Fruit fly (Drosophila melanogaster): ENCODE measurements around the gene ich.
A peak's percentile ranks its signal among the peaks of the same experiment; 100 is the strongest.

ich gene

DNA sequence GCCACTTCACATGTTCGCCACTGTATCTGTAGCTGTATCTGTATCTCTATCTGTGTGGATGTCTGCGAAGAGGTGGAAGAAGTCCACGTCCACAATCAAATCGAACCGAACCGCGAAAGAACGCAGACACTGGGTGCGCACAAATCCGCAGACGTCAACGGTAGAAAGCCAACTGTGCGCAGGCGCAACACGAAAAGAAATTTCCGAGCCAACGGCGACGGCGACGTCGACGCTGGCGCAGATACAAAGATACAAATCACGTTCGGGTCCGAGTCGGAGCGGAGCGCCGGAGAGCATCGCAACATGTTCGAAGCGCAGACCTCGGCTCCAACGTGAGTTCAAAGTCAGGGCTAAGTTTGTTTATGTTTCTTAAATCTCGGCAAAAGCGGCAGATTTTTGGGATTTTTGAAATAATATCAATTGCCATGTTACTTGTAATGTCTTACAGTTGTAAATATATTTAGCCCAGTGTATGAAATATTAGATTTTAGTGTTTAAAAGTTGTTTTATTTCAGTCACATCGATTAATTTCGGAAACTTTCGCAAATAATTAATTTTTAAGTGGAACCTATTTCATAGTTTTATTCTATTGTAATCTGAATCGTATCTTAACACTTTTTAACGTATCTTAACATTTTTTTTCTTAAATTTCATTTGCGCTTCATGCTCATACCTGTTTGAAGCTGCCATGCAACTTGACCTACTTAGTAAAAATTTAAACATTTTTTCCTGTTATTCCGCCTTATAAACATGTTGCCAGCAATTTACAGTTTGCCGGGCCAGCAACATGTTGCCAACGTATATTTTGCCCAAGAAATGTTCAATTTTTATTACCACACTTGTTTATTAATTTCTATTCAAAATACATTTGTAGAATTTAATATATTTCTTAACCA is at the start of gene ich:
ich (minus strand) TSS at position 178 of the 896 bp plus-strand sequence.
- no peak for TF ChIP-seq Rel (GFP tag; optimal IDR thresholded peaks at IDR 0.05)
- TF ChIP-seq Rel (tag; optimal IDR thresholded peaks at IDR 0.05): no peak
- TF ChIP-seq psq (GFP tag; optimal IDR thresholded peaks at IDR 0.05): peak; percentile 26

DNA sequence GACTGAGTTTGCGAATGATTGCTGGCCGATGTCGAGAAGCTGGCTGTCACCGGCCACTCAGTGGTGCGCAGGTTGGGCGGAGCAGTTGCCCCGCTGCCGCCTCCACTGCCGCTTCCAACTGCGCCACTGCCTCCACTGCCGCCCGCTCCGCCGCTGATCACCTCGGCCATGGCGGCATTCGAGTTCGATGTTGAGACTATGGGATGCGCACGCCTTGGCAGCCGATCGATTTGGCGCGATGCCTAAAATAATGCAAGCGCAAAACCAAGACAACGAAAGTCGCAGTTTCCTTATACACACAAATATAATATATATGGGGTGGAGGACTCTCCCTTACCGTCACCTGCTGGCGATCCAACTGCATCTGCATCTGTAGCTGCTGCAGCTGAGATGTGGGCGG is 48.9 kb upstream of the ich start:
- TF ChIP-seq sv (GFP tag; optimal IDR thresholded peaks at IDR 0.05): no peak

DNA sequence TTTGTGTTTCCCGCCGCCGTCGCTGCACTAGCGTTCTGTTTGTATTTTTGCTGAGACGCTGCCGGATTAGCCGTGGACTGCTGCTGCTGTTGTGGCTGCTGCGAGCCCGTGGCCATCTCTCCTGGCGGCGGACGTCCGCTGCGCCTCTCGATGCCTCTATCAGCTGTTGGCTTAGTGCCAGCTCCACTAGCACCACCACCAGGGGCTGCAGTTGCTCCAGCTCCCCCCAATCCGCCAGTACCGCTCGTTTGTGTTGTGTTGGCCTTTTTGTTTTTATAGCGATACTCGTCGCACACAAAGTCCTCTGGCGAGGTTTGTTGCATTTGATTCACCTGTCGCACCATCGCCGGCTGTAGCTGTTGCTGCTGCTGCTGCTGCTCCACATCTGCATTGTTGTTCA is 47.9 kb upstream of the ich start:
- TF ChIP-seq CG9705 (GFP tag; optimal IDR thresholded peaks at IDR 0.05) (no peak), Abd-B (GFP tag; optimal IDR thresholded peaks at IDR 0.05) (no peak), woc (GFP tag; optimal IDR thresholded peaks at IDR 0.05) (no peak), OdsH (GFP tag; optimal IDR thresholded peaks at IDR 0.05) (no peak), CG32264 (GFP tag; optimal IDR thresholded peaks at IDR 0.05) (no peak), jim (GFP tag; optimal IDR thresholded peaks at IDR 0.05) (no peak)

DNA sequence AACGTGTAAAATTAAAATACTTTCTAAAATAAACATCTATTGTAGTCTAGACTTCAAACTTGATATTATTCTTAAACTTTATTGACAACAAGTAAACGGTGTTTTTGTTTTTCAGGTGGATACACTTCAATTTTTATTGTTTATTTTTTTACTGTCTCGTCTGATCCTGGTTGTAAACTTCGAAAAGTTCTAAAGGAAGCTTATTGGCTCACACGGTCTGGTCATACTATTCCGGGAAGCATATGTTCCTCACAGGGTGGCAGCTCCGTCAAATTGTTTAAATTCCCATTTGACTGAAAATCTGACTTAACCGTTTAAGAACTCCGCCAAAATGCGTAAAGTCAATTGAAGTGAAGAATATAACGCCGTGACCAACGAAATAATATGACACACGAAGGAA is 45.4 kb upstream of the ich start, which contains the start of gene CG11983:
CG11983 (plus strand) TSS at position 120 of the 400 bp plus-strand sequence.
- peak; percentile 28 for TF ChIP-seq Myc (optimal IDR thresholded peaks at IDR 0.05)
- TF ChIP-seq Hnf4 (GFP tag; optimal IDR thresholded peaks at IDR 0.05): no peak

DNA sequence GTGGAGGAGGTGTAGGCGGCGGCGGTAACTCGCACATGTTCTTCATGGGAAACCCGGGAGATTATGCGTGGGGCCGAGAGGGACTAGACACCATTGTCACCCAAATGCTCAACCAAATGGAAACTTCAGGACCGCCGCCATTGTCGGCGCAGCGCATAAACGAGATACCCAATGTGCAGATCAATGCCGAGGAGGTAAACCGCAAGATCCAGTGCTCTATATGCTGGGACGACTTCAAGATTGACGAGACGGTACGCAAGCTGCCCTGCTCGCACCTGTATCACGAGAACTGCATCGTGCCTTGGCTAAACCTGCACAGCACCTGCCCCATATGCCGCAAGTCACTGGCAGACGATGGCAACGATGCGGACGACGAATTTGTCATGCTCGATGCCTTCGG is 44.4 kb upstream of the ich start:
- no peak for TF ChIP-seq brk (GFP tag; optimal IDR thresholded peaks at IDR 0.05)

DNA sequence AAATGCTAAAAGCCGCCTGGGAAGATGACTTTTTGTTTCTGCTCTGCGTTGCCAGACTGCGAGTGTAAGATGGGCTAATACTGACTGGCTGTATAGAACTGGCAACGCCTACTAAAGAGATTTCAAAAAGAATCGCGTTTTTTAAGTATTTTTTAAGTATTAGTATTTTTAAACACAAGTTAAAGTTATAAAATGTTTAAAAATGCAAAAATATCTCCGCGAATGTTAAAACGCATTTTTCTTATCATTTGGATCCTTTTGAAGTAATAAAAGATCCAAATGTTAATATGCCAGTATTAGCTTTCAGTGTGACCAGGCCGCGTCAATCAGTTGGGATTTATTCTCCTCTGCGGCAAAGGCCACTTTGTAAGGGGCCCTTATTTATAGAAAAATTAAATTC is 43.3 kb upstream of the ich start, which contains the start of the genes Prosbeta3 and Iru:
Prosbeta3 (minus strand) TSS at position 98 of the 400 bp plus-strand sequence.
Iru (plus strand) TSS at position 328 of the 400 bp plus-strand sequence.
- TF ChIP-seq Myc (optimal IDR thresholded peaks at IDR 0.05): peak; percentile 7
- TF ChIP-seq Rel (GFP tag; optimal IDR thresholded peaks at IDR 0.05): no peak
- TF ChIP-seq Rel (tag; optimal IDR thresholded peaks at IDR 0.05): peak; percentile 21
- no peak for TF ChIP-seq pan (optimal IDR thresholded peaks at IDR 0.05)

DNA sequence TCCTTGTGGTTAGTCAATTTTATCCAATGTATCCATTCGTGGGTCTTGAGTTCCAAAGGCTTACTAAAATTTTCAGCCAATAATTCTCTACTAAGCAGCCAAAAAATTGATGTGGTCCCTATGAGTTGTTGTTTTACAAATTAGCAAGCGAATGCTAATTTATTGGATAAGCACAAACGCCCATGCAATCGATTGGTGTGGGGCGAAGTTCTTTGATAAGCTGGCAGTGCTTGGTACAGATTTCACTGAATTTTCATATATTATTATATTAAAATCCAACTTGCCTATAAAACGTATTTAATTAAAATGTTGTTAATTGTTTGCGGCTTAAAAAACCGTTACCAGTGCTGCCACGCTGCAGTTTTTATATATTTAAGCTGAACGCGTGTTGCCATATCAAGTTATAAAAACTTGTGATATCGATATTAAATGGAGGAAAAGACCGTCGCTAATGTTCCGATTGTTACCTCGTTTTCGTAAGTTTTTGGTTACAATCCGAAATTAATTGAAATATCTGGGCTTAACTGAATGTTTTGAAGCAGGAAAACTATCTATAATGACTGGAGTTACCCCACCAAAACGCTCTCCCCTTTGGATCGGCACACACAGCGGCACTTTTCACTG is 40.9 kb upstream of the ich start, which contains the start of the genes CG31100 and CG11980:
CG31100 (minus strand) TSS at position 51 of the 624 bp plus-strand sequence.
CG11980 (plus strand) TSS at position 418 of the 624 bp plus-strand sequence.
- no peak for TF ChIP-seq Dfd (GFP tag; optimal IDR thresholded peaks at IDR 0.05)
- TF ChIP-seq br (GFP tag; optimal IDR thresholded peaks at IDR 0.05): no peak
- no peak for TF ChIP-seq sv (GFP tag; optimal IDR thresholded peaks at IDR 0.05)
- no peak for TF ChIP-seq Rel (GFP tag; optimal IDR thresholded peaks at IDR 0.05)
- TF ChIP-seq Rel (tag; optimal IDR thresholded peaks at IDR 0.05): peak; percentile 19
- no peak for TF ChIP-seq Myc (optimal IDR thresholded peaks at IDR 0.05)

DNA sequence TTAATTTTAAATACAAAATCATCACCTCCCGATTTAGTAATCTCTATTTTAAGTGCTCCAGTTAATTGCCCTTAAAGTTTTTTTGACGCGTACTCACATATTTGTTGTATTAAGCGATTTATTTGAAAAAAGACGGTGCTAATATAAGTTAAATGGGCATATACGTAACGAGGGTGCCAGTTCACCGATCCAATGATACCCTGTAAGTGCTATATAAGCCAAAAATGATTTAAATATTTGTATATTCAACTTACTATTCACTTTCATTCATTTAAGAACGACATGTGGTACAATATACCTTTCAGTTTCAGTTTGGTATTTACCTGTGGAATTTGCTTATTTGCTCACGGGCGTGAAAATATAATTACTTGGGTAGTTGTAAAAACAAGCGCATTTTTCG is 39.7 kb upstream of the ich start:
- TF ChIP-seq tai (GFP tag; optimal IDR thresholded peaks at IDR 0.05) (no peak), fru (GFP tag; optimal IDR thresholded peaks at IDR 0.05) (peak; percentile 6), ey (GFP tag; optimal IDR thresholded peaks at IDR 0.05) (peak; percentile 10), h (GFP tag; optimal IDR thresholded peaks at IDR 0.05) (peak; percentile 36), rgr (GFP tag; optimal IDR thresholded peaks at IDR 0.05) (peak; percentile 24), sv (GFP tag; optimal IDR thresholded peaks at IDR 0.05) (no peak), foxo (GFP tag; optimal IDR thresholded peaks at IDR 0.05) (peak in 1 of 2 experiments; percentile 2), woc (GFP tag; optimal IDR thresholded peaks at IDR 0.05) (no peak)

DNA sequence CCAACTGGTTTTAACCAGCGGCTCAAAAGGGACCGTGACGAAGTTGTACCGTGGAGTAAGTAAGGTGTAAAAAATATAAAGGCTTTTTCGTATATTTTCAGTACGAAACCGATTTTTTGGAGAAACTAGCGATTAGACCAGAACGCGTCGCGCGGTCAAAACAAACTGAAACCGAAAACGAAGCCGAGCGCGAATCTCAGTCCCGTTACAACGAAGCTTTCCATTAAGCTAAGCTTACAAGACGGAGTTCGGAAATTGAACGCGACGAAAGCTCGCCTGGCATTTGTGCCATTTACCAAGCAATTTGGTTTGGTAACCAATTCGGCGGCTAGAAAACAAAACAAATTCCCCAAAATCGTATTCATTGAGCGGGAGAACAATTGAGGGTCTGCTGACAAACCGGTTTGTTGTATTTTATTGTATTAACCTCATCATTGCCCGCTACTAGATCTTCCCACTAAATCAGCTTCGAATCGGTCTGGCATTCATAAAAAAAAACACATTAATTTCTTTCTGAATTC is 38.9 kb upstream of the ich start:
- TF ChIP-seq jim (GFP tag; optimal IDR thresholded peaks at IDR 0.05) (no peak), rgr (GFP tag; optimal IDR thresholded peaks at IDR 0.05) (no peak), sage (GFP tag; optimal IDR thresholded peaks at IDR 0.05) (no peak), br (GFP tag; optimal IDR thresholded peaks at IDR 0.05) (no peak), lola (GFP tag; optimal IDR thresholded peaks at IDR 0.05) (no peak), dl (GFP tag; optimal IDR thresholded peaks at IDR 0.05; ENCODE audit: insufficient read depth in 1 of 2, partially characterized antibody in 2 of 2) (no peak), woc (GFP tag; optimal IDR thresholded peaks at IDR 0.05) (no peak), Sp1 (GFP tag; optimal IDR thresholded peaks at IDR 0.05) (no peak), CG32264 (GFP tag; optimal IDR thresholded peaks at IDR 0.05) (no peak), Hnf4 (GFP tag; optimal IDR thresholded peaks at IDR 0.05) (no peak), CrebA (GFP tag; optimal IDR thresholded peaks at IDR 0.05; ENCODE audit: borderline replicate concordance) (no peak), dmrt93B (GFP tag; optimal IDR thresholded peaks at IDR 0.05) (no peak), Jra (GFP tag; optimal IDR thresholded peaks at IDR 0.05) (no peak), ey (GFP tag; optimal IDR thresholded peaks at IDR 0.05) (no peak), fru (GFP tag; optimal IDR thresholded peaks at IDR 0.05) (no peak)
